Fruit fly (Drosophila melanogaster): ENCODE measurements around the gene CG43449.

dm6 chr3R:11128116-11128626 lies 40.0 kb downstream of the CG43449 start, which contains the start of gene Ugt35C1:
- TF ChIP-seq CTCF (optimal IDR thresholded peaks at IDR 0.05) (no peak), CG8478 (optimal IDR thresholded peaks at IDR 0.05) (no peak)
